Worm (Caenorhabditis elegans): ENCODE results near the gene tap-1.
A peak's percentile ranks its signal among the peaks of the same experiment; 100 is the strongest.

tap-1 gene

ce11 chrX:14628816-14629215, 39.4 kb downstream of the tap-1 start, which contains the start of gene F54E4.2:
F54E4.2 (minus strand) TSS chrX:14628916.
- TF ChIP-seq hlh-15 (tag; optimal IDR thresholded peaks at IDR 0.05), result no peak
- TF ChIP-seq K02D7.2 (tag; optimal IDR thresholded peaks at IDR 0.05), result no peak
- TF ChIP-seq K09A11.1 (tag; optimal IDR thresholded peaks at IDR 0.05; ENCODE audit: insufficient read depth), result no peak
- TF ChIP-seq elt-2 (tag; optimal IDR thresholded peaks at IDR 0.05), result no peak
- TF ChIP-seq fkh-6 (tag; optimal IDR thresholded peaks at IDR 0.05), result no peak
- no peak for TF ChIP-seq zip-5 (tag; optimal IDR thresholded peaks at IDR 0.05)
- no peak for TF ChIP-seq unc-86 (tag; optimal IDR thresholded peaks at IDR 0.05)
- no peak for TF ChIP-seq odd-2 (tag; optimal IDR thresholded peaks at IDR 0.05)
- no peak for TF ChIP-seq ceh-9 (tag; optimal IDR thresholded peaks at IDR 0.05)
- TF ChIP-seq fkh-10 (GFP tag; optimal IDR thresholded peaks at IDR 0.05), result no peak
- no peak for TF ChIP-seq hlh-30 (tag; optimal IDR thresholded peaks at IDR 0.05; ENCODE audit: insufficient read depth)
- TF ChIP-seq fax-1 (tag; optimal IDR thresholded peaks at IDR 0.05), result no peak
- no peak for TF ChIP-seq unc-3 (GFP tag; conservative IDR thresholded peaks at IDR 0.05)
- no peak for TF ChIP-seq unc-3 (tag; optimal IDR thresholded peaks at IDR 0.05)

ce11 chrX:14633679-14634078, 44.3 kb downstream of the tap-1 start:
- TF ChIP-seq pha-2 (tag; optimal IDR thresholded peaks at IDR 0.05) (no peak), ceh-6 (GFP tag; optimal IDR thresholded peaks at IDR 0.05) (no peak), hlh-13 (GFP tag; optimal IDR thresholded peaks at IDR 0.05) (no peak), unc-42 (tag; optimal IDR thresholded peaks at IDR 0.05) (peak; percentile 47)

DNA sequence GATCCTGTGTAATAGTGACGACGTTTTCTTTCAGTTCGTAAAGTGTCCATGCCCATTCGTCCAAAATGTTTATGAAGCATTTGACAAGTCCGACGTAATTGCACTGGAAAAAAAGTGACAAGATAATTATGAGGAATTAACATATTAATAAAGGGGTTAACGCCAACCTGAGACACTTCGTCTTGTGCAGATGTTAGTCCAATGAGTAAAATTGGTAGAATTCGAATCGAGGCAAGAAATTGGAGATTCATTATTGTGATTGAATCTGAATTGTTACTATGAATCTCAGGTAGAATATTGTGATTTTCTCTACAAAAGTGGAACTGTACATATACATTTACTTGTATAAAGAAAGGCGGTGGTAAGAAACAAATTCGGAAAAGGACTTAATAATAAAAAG, 46.7 kb downstream of the tap-1 start, which contains the start of gene F54E4.3:
Gene F54E4.3 (minus strand): TSS at position 265 of the 400 bp plus-strand sequence.
- TF ChIP-seq pha-4 (tag; optimal IDR thresholded peaks at IDR 0.05), result no peak
- TF ChIP-seq ceh-30 (tag; optimal IDR thresholded peaks at IDR 0.05), result no peak
- no peak for TF ChIP-seq C38D4.7 (GFP tag; optimal IDR thresholded peaks at IDR 0.05)
- no peak for TF ChIP-seq nfya-1 (tag; optimal IDR thresholded peaks at IDR 0.05)
- TF ChIP-seq ref-2 (tag; optimal IDR thresholded peaks at IDR 0.05), result no peak
- no peak for TF ChIP-seq elt-4 (tag; optimal IDR thresholded peaks at IDR 0.05)
- no peak for TF ChIP-seq sox-4 (tag; optimal IDR thresholded peaks at IDR 0.05)
- no peak for TF ChIP-seq hlh-6 (tag; optimal IDR thresholded peaks at IDR 0.05)
- no peak for TF ChIP-seq syd-9 (tag; optimal IDR thresholded peaks at IDR 0.05)

DNA sequence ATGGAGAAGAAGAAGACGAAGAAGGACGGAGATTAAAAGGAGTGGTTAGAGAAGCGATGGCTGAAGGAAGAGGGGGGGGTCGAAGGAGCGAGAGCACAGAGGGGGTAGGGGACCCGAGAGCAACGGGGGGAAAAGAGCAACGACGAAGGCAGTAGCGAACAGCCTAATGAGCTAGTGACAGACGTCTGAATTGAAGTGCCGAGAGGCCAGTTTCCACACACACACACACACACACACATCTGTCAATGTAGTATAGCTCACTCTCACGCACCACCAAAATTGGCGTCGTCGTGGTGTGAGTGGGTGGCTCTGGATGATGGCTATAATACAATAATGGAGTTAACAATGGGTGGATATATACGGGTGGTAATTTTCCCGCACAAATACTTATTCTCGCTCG, 47.3 kb downstream of the tap-1 start:
- TF ChIP-seq ceh-6 (GFP tag; optimal IDR thresholded peaks at IDR 0.05) (peak; percentile 9), madf-2 (tag; optimal IDR thresholded peaks at IDR 0.05) (peak; percentile 1), ceh-31 (tag; optimal IDR thresholded peaks at IDR 0.05) (peak; percentile 44), nhr-232 (tag; optimal IDR thresholded peaks at IDR 0.05) (no peak), ceh-2 (tag; optimal IDR thresholded peaks at IDR 0.05) (no peak), unc-55 (GFP tag; optimal IDR thresholded peaks at IDR 0.05) (peak; percentile 60), lim-6 (tag; optimal IDR thresholded peaks at IDR 0.05) (no peak), nfya-1 (tag; optimal IDR thresholded peaks at IDR 0.05) (peak; percentile 19), rnt-1 (tag; optimal IDR thresholded peaks at IDR 0.05) (no peak), pax-1 (tag; optimal IDR thresholded peaks at IDR 0.05) (no peak), unc-42 (tag; optimal IDR thresholded peaks at IDR 0.05) (peak; percentile 98), pros-1 (tag; optimal IDR thresholded peaks at IDR 0.05) (peak; percentile 25), ceh-19 (GFP tag; optimal IDR thresholded peaks at IDR 0.05) (peak; percentile 46), pqm-1 (tag; optimal IDR thresholded peaks at IDR 0.05) (no peak), tbx-2 (tag; optimal IDR thresholded peaks at IDR 0.05) (no peak), C38D4.7 (GFP tag; optimal IDR thresholded peaks at IDR 0.05) (peak; percentile 3)
